Fruit fly (Drosophila melanogaster) whole organism, embryonic: Measurements from ENCODE around the gene CtBP.

ENCODE experiments used
- B-H1 ChIP-seq: fragments of 200-800 bp; sonication (Bioruptor generic); IDR thresholded peaks from 3 replicates; pipeline ENCODE4 v1.3.6; 2022; ENCODE audit warnings: missing biosample characterization, missing genetic modification characterization
- CG12104 ChIP-seq: fragments of 200-800 bp; sonication (Bioruptor generic); optimal IDR thresholded peaks from 3 replicates; lab custom pipeline; 2016; ENCODE audit warnings: missing biosample characterization, missing genetic modification characterization
- CG14014 ChIP-seq: fragments of 200-800 bp; sonication (Bioruptor generic); IDR thresholded peaks from 2 replicates; pipeline ENCODE4 v1.3.6; 2022; ENCODE audit warnings: missing biosample characterization, missing genetic modification characterization
- CG15514 ChIP-seq: fragments of 200-800 bp; sonication (Bioruptor generic); optimal IDR thresholded peaks from 3 replicates; lab custom pipeline; 2017; ENCODE audit warnings: missing biosample characterization, missing genetic modification characterization, mild to moderate bottlenecking, moderate library complexity, missing genetic modification reagents
- CG1603 ChIP-seq: fragments of 200-800 bp; sonication (Bioruptor generic); optimal IDR thresholded peaks from 2 replicates; lab custom pipeline; 2019; ENCODE audit warnings: missing biosample characterization, mild to moderate bottlenecking, missing genetic modification characterization, moderate library complexity
- CG16779 ChIP-seq: fragments of 200-800 bp; sonication (Bioruptor generic); IDR thresholded peaks from 2 replicates; pipeline ENCODE4 v1.3.6; 2022; ENCODE audit warnings: missing biosample characterization, missing genetic modification characterization
- CG18262 ChIP-seq: fragments of 200-800 bp; optimal IDR thresholded peaks from 3 replicates; lab custom pipeline; 2019; ENCODE audit warnings: missing biosample characterization, mild to moderate bottlenecking, missing genetic modification characterization, moderate library complexity
- CG18476 ChIP-seq: fragments of 200-800 bp; sonication (Bioruptor generic); optimal IDR thresholded peaks from 2 replicates; lab custom pipeline; 2016; ENCODE audit warnings: missing biosample characterization, mild to moderate bottlenecking, missing genetic modification characterization
- CG3163 ChIP-seq: fragments of 200-800 bp; sonication (Bioruptor generic); optimal IDR thresholded peaks from 3 replicates; lab custom pipeline; 2016; ENCODE audit warnings: missing biosample characterization, missing genetic modification characterization
- CG3281 ChIP-seq: fragments of 200-800 bp; sonication (Bioruptor generic); optimal IDR thresholded peaks from 3 replicates; lab custom pipeline; 2017; ENCODE audit warnings: missing biosample characterization, mild to moderate bottlenecking, missing genetic modification characterization
- CG33557 ChIP-seq: fragments of 200-800 bp; sonication (Bioruptor generic); optimal IDR thresholded peaks from 2 replicates; lab custom pipeline; 2019; ENCODE audit warnings: missing biosample characterization, mild to moderate bottlenecking, missing genetic modification characterization, moderate library complexity
- CG34224 ChIP-seq: fragments of 200-800 bp; sonication (Bioruptor generic); IDR thresholded peaks from 3 replicates; pipeline ENCODE4 v1.3.6; 2022; ENCODE audit warnings: missing biosample characterization, missing genetic modification characterization; ENCODE audit not compliant: partially characterized antibody
- CG34376 ChIP-seq: fragments of 200-800 bp; sonication (Bioruptor generic); optimal IDR thresholded peaks from 2 replicates; lab custom pipeline; 2018; ENCODE audit warnings: missing biosample characterization, mild to moderate bottlenecking, missing genetic modification characterization
- CG3726 ChIP-seq: fragments of 200-800 bp; sonication (Bioruptor generic); IDR thresholded peaks from 3 replicates; pipeline ENCODE4, ENCODE4 v1.3.6; 2022; ENCODE audit warnings: missing biosample characterization, missing genetic modification characterization
- CG3847 ChIP-seq: fragments of 200-800 bp; sonication (Bioruptor generic); IDR thresholded peaks from 2 replicates; pipeline ENCODE4 v1.3.6; 2022; ENCODE audit warnings: missing biosample characterization, missing genetic modification characterization
- CG4820 ChIP-seq: fragments of 200-800 bp; sonication (Bioruptor generic); optimal IDR thresholded peaks from 3 replicates; lab custom pipeline; 2016; ENCODE audit warnings: missing biosample characterization, missing genetic modification characterization
- CG5245 ChIP-seq: fragments of 200-800 bp; sonication (Bioruptor generic); optimal IDR thresholded peaks from 3 replicates; lab custom pipeline; 2016; ENCODE audit warnings: missing biosample characterization, missing genetic modification characterization
- CG8478 ChIP-seq: fragments of >200 bp; optimal IDR thresholded peaks from 2 replicates; lab custom pipeline; 2018
- Dip2 ChIP-seq: fragments of 200-800 bp; sonication (Bioruptor generic); IDR thresholded peaks from 2 replicates; pipeline ENCODE4 v1.3.6; 2022; ENCODE audit warnings: missing biosample characterization, missing genetic modification characterization
- Dp ChIP-seq: fragments of 200-800 bp; sonication (Bioruptor generic); optimal IDR thresholded peaks from 2 replicates; lab custom pipeline; 2018; ENCODE audit warnings: missing biosample characterization, mild to moderate bottlenecking, missing genetic modification characterization, moderate library complexity
- Eip74EF ChIP-seq, 2 experiments: fragments of 200-800 bp in 1 of 2; fragments of >200 bp in 1 of 2; sonication (Bioruptor generic) in 1 of 2; optimal IDR thresholded peaks; 2 replicates each; lab custom pipeline; 2017 to 2019; ENCODE audit warnings: missing biosample characterization in 2 of 2, missing genetic modification characterization in 2 of 2, mild to moderate bottlenecking in 1 of 2, moderate library complexity in 1 of 2
- H15 ChIP-seq: fragments of 200-800 bp; sonication (Bioruptor generic); IDR thresholded peaks from 3 replicates; pipeline ENCODE4 v1.3.6; 2022; ENCODE audit warnings: missing biosample characterization, missing genetic modification characterization
- Med ChIP-seq: fragments of 200-800 bp; sonication (Bioruptor generic); peaks from one replicate; lab custom pipeline; 2016; ENCODE audit warnings: missing biosample characterization, missing genetic modification characterization, mild to moderate bottlenecking, inconsistent platforms, moderate library complexity
- Myb ChIP-seq: fragments of 200-800 bp; sonication (Bioruptor generic); optimal IDR thresholded peaks from 2 replicates; lab custom pipeline; 2016; ENCODE audit warnings: missing biosample characterization, missing genetic modification characterization
- Rfx ChIP-seq: fragments of 200-800 bp; sonication (Bioruptor generic); IDR thresholded peaks from 2 replicates; pipeline ENCODE4 v1.3.6; 2022; ENCODE audit warnings: missing biosample characterization, missing genetic modification characterization
- Scr ChIP-seq: fragments of 200-800 bp; sonication (Bioruptor generic); IDR thresholded peaks from 2 replicates; pipeline ENCODE4 v1.3.6; 2022; ENCODE audit warnings: missing biosample characterization, missing genetic modification characterization; ENCODE audit not compliant: partially characterized antibody
- Sox102F ChIP-seq: fragments of 200-800 bp; sonication (Bioruptor generic); optimal IDR thresholded peaks from 2 replicates; lab custom pipeline; 2018; ENCODE audit warnings: missing biosample characterization, mild to moderate bottlenecking, missing genetic modification characterization, moderate library complexity
- Trl ChIP-seq, 3 experiments: fragments of >200 bp in 2 of 3; fragments of 200-800 bp in 1 of 3; sonication (Bioruptor generic) in 1 of 3; optimal IDR thresholded peaks; 2 replicates in 1 of 3; 3 replicates in 2 of 3; lab custom pipeline; 2016 to 2017; ENCODE audit warnings: missing biosample characterization in 1 of 3, missing genetic modification characterization in 1 of 3
- bigmax ChIP-seq: fragments of 200-800 bp; sonication (Bioruptor generic); optimal IDR thresholded peaks from 2 replicates; lab custom pipeline; 2018; ENCODE audit warnings: missing biosample characterization, mild to moderate bottlenecking, missing genetic modification characterization
- cas ChIP-seq: fragments of 200-800 bp; sonication (Bioruptor generic); IDR thresholded peaks from 2 replicates; pipeline ENCODE4 v1.3.6; 2022; ENCODE audit warnings: missing biosample characterization, missing genetic modification characterization
- dimm ChIP-seq: fragments of 200-800 bp; sonication (Bioruptor generic); IDR thresholded peaks from 2 replicates; pipeline ENCODE4 v1.3.6; 2022; ENCODE audit warnings: missing biosample characterization, missing genetic modification characterization
- dpn ChIP-seq, 2 experiments: fragments of 200-800 bp; sonication (Bioruptor generic); optimal IDR thresholded peaks; 3 replicates each; lab custom pipeline; 2016; ENCODE audit warnings: missing biosample characterization in 2 of 2, missing genetic modification characterization in 2 of 2
- eve ChIP-seq, 2 experiments: fragments of >200 bp; optimal IDR thresholded peaks; 2 replicates each; lab custom pipeline; 2017; ENCODE audit warnings: missing biosample characterization in 2 of 2, missing genetic modification characterization in 2 of 2
- fu2 ChIP-seq: fragments of 200-800 bp; sonication (Bioruptor generic); optimal IDR thresholded peaks from 2 replicates; lab custom pipeline; 2016; ENCODE audit warnings: missing biosample characterization, missing genetic modification characterization
- pfk ChIP-seq: fragments of 200-800 bp; sonication (Bioruptor generic); optimal IDR thresholded peaks from 2 replicates; lab custom pipeline; 2018; ENCODE audit warnings: missing biosample characterization, mild to moderate bottlenecking, missing genetic modification characterization, moderate library complexity
- pnt ChIP-seq: fragments of 200-800 bp; sonication (Bioruptor generic); optimal IDR thresholded peaks from 3 replicates; lab custom pipeline; 2016; ENCODE audit warnings: missing biosample characterization, missing genetic modification characterization
- prd ChIP-seq, 3 experiments: fragments of >200 bp in 2 of 3; fragments of 200-800 bp in 1 of 3; sonication (Bioruptor generic) in 1 of 3; optimal IDR thresholded peaks in 2 of 3; IDR thresholded peaks in 1 of 3; 2 replicates in 2 of 3; 3 replicates in 1 of 3; pipeline versions ENCODE4 v1.3.6 to Lab custom; 2017 to 2022; ENCODE audit warnings: missing biosample characterization in 1 of 3, missing genetic modification characterization in 1 of 3
- schlank ChIP-seq: fragments of 200-800 bp; sonication (Bioruptor generic); optimal IDR thresholded peaks from 2 replicates; lab custom pipeline; 2018; ENCODE audit warnings: missing biosample characterization, mild to moderate bottlenecking, missing genetic modification characterization
- shn ChIP-seq: fragments of 200-800 bp; sonication (Bioruptor generic); optimal IDR thresholded peaks from 3 replicates; lab custom pipeline; 2016; ENCODE audit warnings: missing biosample characterization, missing genetic modification characterization
- twi ChIP-seq: fragments of 200-800 bp; optimal IDR thresholded peaks from 2 replicates; lab custom pipeline; 2019; ENCODE audit warnings: missing biosample characterization, mild to moderate bottlenecking, missing genetic modification characterization, moderate library complexity
- z ChIP-seq: fragments of 200-800 bp; sonication (Bioruptor generic); IDR thresholded peaks from 3 replicates; pipeline ENCODE4 v1.3.6; 2022; ENCODE audit warnings: missing biosample characterization, missing genetic modification characterization

CtBP gene

dm6 chr3R:13032975-13033445 is 21.6 kb downstream of the CtBP start (continued):
- TF ChIP-seq CG12104 (GFP tag; lab: Kevin White, UChicago) = peak; percentile 45
- no peak for TF ChIP-seq B-H1 (GFP tag; lab: Robert Waterston, UW)
- TF ChIP-seq Dp (GFP tag; lab: Kevin White, UChicago) = no peak
- TF ChIP-seq schlank = peak; percentile 29
- no peak for TF ChIP-seq Eip74EF (GFP tag; optimal IDR thresholded peaks at IDR 0.05; lab: Kevin White, UChicago)
- no peak for TF ChIP-seq CG3726 (GFP tag; lab: Robert Waterston, UW)

dm6 chr3R:13033670-13034069 is 22.2 kb downstream of the CtBP start:
- TF ChIP-seq CG4820 (no peak), bigmax (GFP tag; lab: Kevin White, UChicago) (no peak), eve (GFP tag; optimal IDR thresholded peaks at IDR 0.05; lab: Kevin White, UChicago) (no peak), CG18476 (GFP tag; lab: Kevin White, UChicago) (no peak), CG34376 (no peak), CG33557 (no peak), CG8478 (lab: Kevin White, UChicago) (peak; percentile 68), Med (GFP tag; lab: Kevin White, UChicago) (peak; percentile 59), CG18262 (tag; lab: Kevin White, UChicago) (no peak), CG15514 (GFP tag; lab: Kevin White, UChicago) (no peak), Scr (GFP tag; lab: Robert Waterston, UW) (no peak), Dip2 (GFP tag; lab: Robert Waterston, UW) (0 out of 2 replicates have a peak, but pooled peaks have one; percentile 17), Myb (GFP tag; lab: Kevin White, UChicago) (no peak), z (0 out of 3 replicates have a peak, but pooled peaks have one; percentile 29), dimm (GFP tag; lab: Robert Waterston, UW) (no peak), CG1603 (no peak), H15 (0 out of 3 replicates have a peak, but pooled peaks have one; percentile 27), CG3847 (GFP tag; lab: Robert Waterston, UW) (no peak), CG3281 (no peak), shn (GFP tag; lab: Kevin White, UChicago) (no peak), prd (optimal IDR thresholded peaks at IDR 0.05; lab: Kevin White, UChicago) (no peak), prd (GFP tag; IDR thresholded peaks at IDR 0.05; lab: Robert Waterston, UW) (no peak)
- TF ChIP-seq, all 482 proteins: peak for 5

- TF ChIP-seq twi (peak; percentile 94), dpn (GFP tag; optimal IDR thresholded peaks at IDR 0.05; lab: Kevin White, UChicago) (no peak)
Measured at dm6 chr3R:13036064-13036463, 24.6 kb downstream of the CtBP start.

- no peak for TF ChIP-seq Sox102F (GFP tag; lab: Kevin White, UChicago)
- TF ChIP-seq cas (GFP tag; lab: Robert Waterston, UW) = no peak
- TF ChIP-seq CG14014 (GFP tag; lab: Robert Waterston, UW) = no peak
- TF ChIP-seq pfk = no peak
- TF ChIP-seq CG16779 = no peak
- no peak for TF ChIP-seq Rfx (GFP tag; lab: Robert Waterston, UW)
- TF ChIP-seq fu2 (GFP tag; lab: Kevin White, UChicago) = no peak
- no peak for TF ChIP-seq CG3163 (GFP tag; lab: Kevin White, UChicago)
- no peak for TF ChIP-seq pnt
- no peak for TF ChIP-seq CG33557
- TF ChIP-seq CG34224 (GFP tag; lab: Robert Waterston, UW) = no peak
- TF ChIP-seq Trl (optimal IDR thresholded peaks at IDR 0.05; lab: Kevin White, UChicago) = no peak
- no peak for TF ChIP-seq Trl (GFP tag; optimal IDR thresholded peaks at IDR 0.05; lab: Kevin White, UChicago)
- TF ChIP-seq CG5245 = no peak
- TF ChIP-seq, all 482 proteins: peak for 0
Measured at dm6 chr3R:13038075-13038474, 26.6 kb downstream of the CtBP start, which contains the start of gene CG11668. Gene CG11668 (plus strand): TSS chr3R:13038375.
